Fruit fly (Drosophila melanogaster) ovary, adult (tissue): ENCODE measurements around the gene U4-U6-60K.

Source experiments
- CG17801 ChIP-seq: fragments of 200-800 bp; optimal IDR thresholded peaks from 2 replicates; lab custom pipeline; 2019; ENCODE audit warnings: missing biosample characterization, mild to moderate bottlenecking, missing genetic modification characterization, moderate library complexity; ENCODE audit not compliant: partially characterized antibody

The U4-U6-60K gene

dm6 chr3L:17465804-17466203 lies 47.9 kb downstream of the U4-U6-60K start, which contains the start of gene QIL1:
TSS of gene QIL1 (plus strand) at chr3L:17465945.
- TF ChIP-seq CG17801 (GFP tag; lab: Kevin White, UChicago): no peak

DNA sequence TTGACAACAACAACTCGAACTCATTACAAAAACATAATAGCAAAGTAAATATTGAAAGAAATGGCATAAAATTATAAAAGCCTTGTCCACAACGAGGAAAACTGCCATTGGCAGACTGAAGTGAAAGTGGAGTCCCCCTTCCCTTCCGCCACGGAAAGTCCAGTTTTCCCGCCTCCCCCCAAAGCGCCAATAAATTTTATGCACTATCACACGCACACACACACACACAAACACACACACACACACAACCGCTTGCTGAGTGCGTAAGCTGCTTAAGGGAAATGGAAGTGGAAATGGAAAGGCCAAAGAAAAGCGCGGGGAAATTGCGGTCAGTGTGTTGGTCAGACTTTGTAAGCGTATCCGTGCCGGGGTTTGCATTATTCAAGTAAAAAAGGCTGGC lies 51.2 kb downstream of the U4-U6-60K start:
- TF ChIP-seq CG17801 (GFP tag; lab: Kevin White, UChicago): no peak
